Fruit fly (Drosophila melanogaster): ENCODE results near the gene CG8119.

Gene CG8119

dm6 chrX:15662285-15662684, at the start of gene CG8119:
TSS of gene CG8119 (plus strand) at chrX:15662585.
- TF ChIP-seq EcR (GFP tag; optimal IDR thresholded peaks at IDR 0.05) (no peak), pan (optimal IDR thresholded peaks at IDR 0.05) (no peak), usp (GFP tag; optimal IDR thresholded peaks at IDR 0.05) (no peak), psq (optimal IDR thresholded peaks at IDR 0.05) (no peak), CG8478 (optimal IDR thresholded peaks at IDR 0.05) (no peak), Dll (optimal IDR thresholded peaks at IDR 0.05) (no peak)

- TF ChIP-seq EcR (GFP tag; optimal IDR thresholded peaks at IDR 0.05) (no peak), psq (optimal IDR thresholded peaks at IDR 0.05) (no peak), CG8478 (optimal IDR thresholded peaks at IDR 0.05) (no peak), usp (GFP tag; optimal IDR thresholded peaks at IDR 0.05) (no peak), pan (optimal IDR thresholded peaks at IDR 0.05) (no peak), Dll (optimal IDR thresholded peaks at IDR 0.05) (no peak)
Observed at dm6 chrX:15615426-15615825, 47.0 kb upstream of the CG8119 start.

- TF ChIP-seq pan (optimal IDR thresholded peaks at IDR 0.05): no peak
- no peak for TF ChIP-seq CG8478 (optimal IDR thresholded peaks at IDR 0.05)
- TF ChIP-seq Dll (optimal IDR thresholded peaks at IDR 0.05): no peak
- no peak for TF ChIP-seq usp (GFP tag; optimal IDR thresholded peaks at IDR 0.05)
- no peak for TF ChIP-seq EcR (GFP tag; optimal IDR thresholded peaks at IDR 0.05)
- TF ChIP-seq psq (optimal IDR thresholded peaks at IDR 0.05): no peak
Observed at dm6 chrX:15616018-15616417, 46.4 kb upstream of the CG8119 start.

DNA sequence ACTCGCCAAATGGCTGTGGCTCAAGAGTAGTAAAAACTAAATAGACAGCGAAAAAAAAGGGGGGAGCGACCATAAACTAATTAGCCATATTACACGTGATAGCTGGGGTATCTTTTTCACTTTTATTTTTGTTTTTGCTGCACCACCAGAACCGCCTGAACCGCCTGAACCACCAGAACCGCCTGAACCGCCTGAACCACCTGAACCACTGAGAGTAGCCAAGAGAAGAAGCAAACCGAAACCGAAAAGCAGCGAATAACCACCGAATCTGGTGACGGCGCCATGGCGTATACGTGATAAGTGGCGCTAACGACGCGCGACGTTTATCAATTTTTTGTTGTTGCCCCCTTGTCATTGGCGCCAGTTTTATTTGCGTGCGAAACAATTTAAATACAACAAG, 45.9 kb upstream of the CG8119 start:
- TF ChIP-seq Dll (optimal IDR thresholded peaks at IDR 0.05): no peak
- TF ChIP-seq CG8478 (optimal IDR thresholded peaks at IDR 0.05): no peak
- TF ChIP-seq EcR (GFP tag; optimal IDR thresholded peaks at IDR 0.05): no peak
- TF ChIP-seq pan (optimal IDR thresholded peaks at IDR 0.05): no peak
- TF ChIP-seq usp (GFP tag; optimal IDR thresholded peaks at IDR 0.05): no peak
- no peak for TF ChIP-seq psq (optimal IDR thresholded peaks at IDR 0.05)

- TF ChIP-seq Dll (optimal IDR thresholded peaks at IDR 0.05) (no peak), pan (optimal IDR thresholded peaks at IDR 0.05) (no peak), psq (optimal IDR thresholded peaks at IDR 0.05) (no peak), usp (GFP tag; optimal IDR thresholded peaks at IDR 0.05) (no peak), CG8478 (optimal IDR thresholded peaks at IDR 0.05) (no peak), EcR (GFP tag; optimal IDR thresholded peaks at IDR 0.05) (no peak)
Observed at dm6 chrX:15617916-15618315, 44.5 kb upstream of the CG8119 start.

DNA sequence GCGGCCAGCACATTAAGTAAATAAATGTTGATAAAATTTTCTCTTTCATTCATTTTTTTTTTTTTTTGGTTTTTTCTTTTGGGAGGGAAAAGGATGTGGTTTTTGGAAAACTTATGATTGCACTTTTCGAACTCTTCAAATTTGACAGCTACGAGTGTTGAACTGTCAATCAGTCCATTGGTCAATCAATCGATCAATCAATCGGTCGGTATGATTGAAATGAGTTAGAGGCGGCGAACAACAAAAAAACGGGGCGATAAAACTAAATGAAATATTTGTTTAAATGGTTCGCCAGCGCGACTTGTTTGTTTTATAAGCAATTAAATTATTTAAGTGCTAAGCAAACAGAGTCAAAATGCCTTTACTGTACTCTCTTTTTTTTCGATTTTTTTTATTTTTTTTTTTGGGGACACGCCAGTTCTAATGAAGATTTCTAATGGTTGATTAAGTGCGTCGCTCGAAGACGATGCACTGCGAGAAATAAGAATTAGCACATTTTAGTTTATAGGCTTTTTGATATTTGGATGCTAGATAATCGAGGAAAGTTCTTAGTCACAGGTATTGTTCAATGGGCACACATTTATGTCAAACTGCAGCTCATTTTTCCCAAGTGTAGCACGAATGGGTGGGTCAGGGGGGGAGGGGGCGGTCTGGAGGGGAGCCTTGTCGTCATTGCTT, 43.3 kb upstream of the CG8119 start:
- no peak for TF ChIP-seq usp (GFP tag; optimal IDR thresholded peaks at IDR 0.05)
- no peak for TF ChIP-seq Dll (optimal IDR thresholded peaks at IDR 0.05)

- no peak for TF ChIP-seq Dll (optimal IDR thresholded peaks at IDR 0.05)
- no peak for TF ChIP-seq usp (GFP tag; optimal IDR thresholded peaks at IDR 0.05)
- no peak for TF ChIP-seq EcR (GFP tag; optimal IDR thresholded peaks at IDR 0.05)
- no peak for TF ChIP-seq CG8478 (optimal IDR thresholded peaks at IDR 0.05)
- no peak for TF ChIP-seq pan (optimal IDR thresholded peaks at IDR 0.05)
- TF ChIP-seq psq (optimal IDR thresholded peaks at IDR 0.05): no peak
Observed at dm6 chrX:15619631-15619960, 42.8 kb upstream of the CG8119 start.

- TF ChIP-seq EcR (GFP tag; optimal IDR thresholded peaks at IDR 0.05) (no peak), CG8478 (optimal IDR thresholded peaks at IDR 0.05) (no peak), Dll (optimal IDR thresholded peaks at IDR 0.05) (no peak), usp (GFP tag; optimal IDR thresholded peaks at IDR 0.05) (no peak), psq (optimal IDR thresholded peaks at IDR 0.05) (no peak), pan (optimal IDR thresholded peaks at IDR 0.05) (no peak)
Observed at dm6 chrX:15620439-15621227, 41.8 kb upstream of the CG8119 start.

dm6 chrX:15622970-15623402, 39.4 kb upstream of the CG8119 start:
- TF ChIP-seq psq (optimal IDR thresholded peaks at IDR 0.05): no peak
- no peak for TF ChIP-seq CG8478 (optimal IDR thresholded peaks at IDR 0.05)
- no peak for TF ChIP-seq usp (GFP tag; optimal IDR thresholded peaks at IDR 0.05)
- no peak for TF ChIP-seq Dll (optimal IDR thresholded peaks at IDR 0.05)
- TF ChIP-seq pan (optimal IDR thresholded peaks at IDR 0.05): no peak
- no peak for TF ChIP-seq EcR (GFP tag; optimal IDR thresholded peaks at IDR 0.05)

dm6 chrX:15623809-15624208, 38.6 kb upstream of the CG8119 start:
- no peak for TF ChIP-seq psq (optimal IDR thresholded peaks at IDR 0.05)
- TF ChIP-seq pan (optimal IDR thresholded peaks at IDR 0.05): no peak
- no peak for TF ChIP-seq usp (GFP tag; optimal IDR thresholded peaks at IDR 0.05)
- no peak for TF ChIP-seq EcR (GFP tag; optimal IDR thresholded peaks at IDR 0.05)
- TF ChIP-seq CG8478 (optimal IDR thresholded peaks at IDR 0.05): no peak
- no peak for TF ChIP-seq Dll (optimal IDR thresholded peaks at IDR 0.05)

DNA sequence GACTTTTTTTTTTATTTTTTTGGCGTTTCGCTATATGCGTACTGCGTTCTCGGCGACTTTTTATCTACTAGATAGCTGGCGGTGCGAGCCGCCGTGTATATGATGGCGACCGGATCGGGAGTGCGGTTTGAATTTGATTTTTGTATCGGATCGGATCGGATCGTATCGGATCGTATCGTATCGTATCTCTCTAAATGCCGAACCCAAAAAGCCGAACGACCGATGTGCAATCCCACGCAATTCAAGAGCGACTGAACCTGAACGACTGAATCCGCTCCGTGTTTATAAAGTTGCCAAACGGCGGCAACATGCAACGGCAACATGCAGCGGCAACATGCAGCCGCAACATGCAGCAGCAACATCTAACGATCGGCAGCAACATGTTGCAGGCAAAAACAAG, 36.1 kb upstream of the CG8119 start:
- TF ChIP-seq CG8478 (optimal IDR thresholded peaks at IDR 0.05): no peak

DNA sequence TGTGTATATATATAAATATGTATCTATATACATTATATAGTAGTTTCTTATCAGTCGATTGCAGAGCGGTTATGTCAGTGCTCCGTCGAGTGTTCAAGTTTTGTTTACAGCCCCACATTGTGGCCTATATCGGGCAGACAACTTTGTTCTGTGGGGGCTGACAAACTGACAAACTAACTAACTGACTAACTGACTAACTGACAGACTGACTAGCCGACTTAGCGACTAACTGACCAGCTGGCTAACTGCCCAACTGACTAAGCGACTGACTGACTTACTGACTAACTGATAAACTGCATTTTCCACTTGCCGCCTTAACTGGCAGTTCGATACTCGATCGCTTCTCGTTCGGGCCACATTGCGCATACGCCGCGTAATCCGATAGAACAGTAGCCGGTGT, 32.4 kb upstream of the CG8119 start:
- TF ChIP-seq Dll (optimal IDR thresholded peaks at IDR 0.05): no peak
- TF ChIP-seq usp (GFP tag; optimal IDR thresholded peaks at IDR 0.05): no peak
- TF ChIP-seq EcR (GFP tag; optimal IDR thresholded peaks at IDR 0.05): no peak
- TF ChIP-seq pan (optimal IDR thresholded peaks at IDR 0.05): no peak
- TF ChIP-seq psq (optimal IDR thresholded peaks at IDR 0.05): no peak
- no peak for TF ChIP-seq CG8478 (optimal IDR thresholded peaks at IDR 0.05)

DNA sequence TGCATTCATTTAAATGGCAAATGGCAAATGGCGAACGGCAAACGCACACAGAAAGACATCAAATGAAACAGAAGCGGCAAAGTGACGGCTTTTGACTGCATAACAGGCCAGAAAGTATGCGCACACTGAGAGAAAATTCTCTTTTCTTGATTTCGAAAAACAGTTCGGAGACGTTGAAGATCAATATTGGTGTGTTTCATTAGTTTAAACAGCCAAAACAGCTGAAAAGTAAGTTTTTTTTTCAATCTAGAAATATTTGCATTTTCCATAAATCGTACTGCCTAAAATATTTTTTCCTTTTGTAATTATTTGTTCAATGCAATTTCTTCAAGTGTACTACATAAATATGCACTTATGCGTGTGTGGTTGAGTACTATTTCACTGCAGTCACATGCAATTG, 31.6 kb upstream of the CG8119 start:
- TF ChIP-seq CG8478 (optimal IDR thresholded peaks at IDR 0.05) (no peak), psq (optimal IDR thresholded peaks at IDR 0.05) (no peak)
